Worm (Caenorhabditis elegans): Measurements from ENCODE around the gene lips-9.

Gene lips-9

DNA sequence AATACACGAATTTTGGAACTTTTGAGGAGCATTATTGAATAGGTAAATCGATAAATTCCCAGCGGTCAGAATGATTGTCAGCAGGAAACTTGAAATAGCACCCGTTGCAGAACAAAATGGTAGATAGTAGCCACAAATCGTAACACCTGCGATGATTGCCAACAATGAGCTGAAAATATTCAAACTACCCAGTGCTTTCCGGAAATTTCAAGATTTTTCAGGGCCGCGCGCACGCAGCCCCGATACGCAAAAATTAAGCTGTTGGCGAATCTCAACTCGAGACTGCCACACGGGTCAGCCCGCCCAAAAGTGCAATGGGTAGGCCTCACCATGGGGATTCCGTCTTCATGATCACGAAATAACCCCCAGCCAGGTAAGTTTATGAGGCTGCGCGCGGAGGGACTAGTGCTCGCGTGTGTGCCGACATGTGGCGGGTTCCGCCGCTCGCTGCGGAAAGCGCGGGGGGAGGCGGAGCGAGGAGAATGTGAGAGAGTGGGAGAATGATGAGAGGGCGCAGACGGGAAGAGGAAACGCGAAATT, 9.5 kb upstream of the lips-9 start (continued):
- TF ChIP-seq tra-1 (GFP tag; IDR thresholded peaks at IDR 0.05) (peak; percentile 91), nhr-28 (tag; optimal IDR thresholded peaks at IDR 0.05) (peak; percentile 72), lin-13 (GFP tag; optimal IDR thresholded peaks at IDR 0.05) (peak; percentile 88), madf-9 (GFP tag; conservative IDR thresholded peaks at IDR 0.05) (peak; percentile 98), Y5F2A.4 (GFP tag; optimal IDR thresholded peaks at IDR 0.05) (peak; percentile 49)

DNA sequence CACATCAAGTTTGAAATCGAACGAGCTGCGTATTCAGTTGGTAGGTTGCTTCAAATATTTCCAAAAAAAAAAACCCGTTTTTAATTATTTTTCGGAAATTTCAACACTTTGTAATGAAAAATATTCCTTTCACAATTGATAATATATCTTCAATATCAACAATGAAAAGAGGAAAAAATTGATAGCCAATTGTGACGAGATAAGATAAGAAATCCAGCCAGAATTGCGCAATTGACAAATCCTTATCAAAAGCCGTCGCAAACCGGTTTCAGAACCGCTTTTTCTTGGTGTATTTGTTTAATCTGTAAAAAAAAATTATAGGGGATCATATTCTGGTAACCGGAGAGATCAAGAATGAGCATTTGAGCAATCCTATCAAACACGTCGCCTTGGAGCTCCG, 7.3 kb upstream of the lips-9 start:
- TF ChIP-seq Y75B8A.6 (GFP tag; IDR thresholded peaks at IDR 0.05) (no peak), nhr-28 (tag; optimal IDR thresholded peaks at IDR 0.05) (peak; percentile 22)

DNA sequence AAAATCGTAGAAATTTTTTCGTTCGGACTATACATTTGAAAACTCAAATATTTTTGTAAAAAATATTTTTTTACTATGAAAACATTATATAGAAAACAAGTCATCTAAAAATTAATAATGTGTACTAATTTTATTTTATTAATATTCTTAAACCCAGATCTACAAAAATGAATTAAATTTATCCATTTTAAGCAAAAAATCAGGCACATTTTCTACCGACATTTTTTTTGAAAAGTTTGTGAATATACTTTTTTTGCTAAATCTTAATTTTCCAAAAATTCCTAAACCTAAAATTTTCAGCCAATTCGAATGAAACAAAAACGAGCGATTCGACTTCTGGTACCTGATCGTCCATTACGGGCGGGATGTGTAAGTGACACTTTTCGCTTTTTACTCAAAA, 4.6 kb upstream of the lips-9 start, which contains the start of gene arrd-10:
Gene arrd-10, plus strand, starts transcription at position 301 of the 400 bp plus-strand sequence.
- TF ChIP-seq lin-13 (GFP tag; optimal IDR thresholded peaks at IDR 0.05) (no peak), egl-43 (GFP tag; IDR thresholded peaks at IDR 0.05) (no peak), snpc-1.2 (GFP tag; IDR thresholded peaks at IDR 0.05) (no peak), ceh-44 (GFP tag; IDR thresholded peaks at IDR 0.05) (no peak), F49E8.2 (tag; optimal IDR thresholded peaks at IDR 0.05; ENCODE audit: borderline replicate concordance) (no peak), mdt-29 (GFP tag; IDR thresholded peaks at IDR 0.05) (no peak), set-16 (GFP tag; IDR thresholded peaks at IDR 0.05) (no peak), snpc-4 (tag; optimal IDR thresholded peaks at IDR 0.05) (no peak)

DNA sequence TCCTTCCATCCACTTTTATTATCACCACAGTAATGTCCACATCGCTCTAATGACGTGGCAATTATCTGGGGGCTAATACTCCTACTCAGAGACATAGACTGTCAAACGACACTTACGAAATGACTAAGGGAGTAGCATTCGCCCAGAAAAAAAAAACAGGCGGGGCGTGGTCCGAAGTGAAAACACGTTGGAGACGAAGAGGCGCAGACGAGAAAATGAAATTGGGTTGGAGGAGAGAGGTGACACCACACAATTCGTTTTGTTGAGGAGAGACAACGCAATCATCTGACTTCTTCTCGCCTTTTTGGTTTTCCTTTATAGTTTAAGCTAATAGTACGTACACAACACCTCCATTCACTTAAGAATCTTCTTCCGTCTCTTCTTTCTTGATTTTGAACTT, 4.0 kb upstream of the lips-9 start:
- TF ChIP-seq mxl-3 (GFP tag; optimal IDR thresholded peaks at IDR 0.05): peak; percentile 61
- no peak for TF ChIP-seq zag-1 (tag; optimal IDR thresholded peaks at IDR 0.05)
- no peak for TF ChIP-seq tag-97 (GFP tag; IDR thresholded peaks at IDR 0.05)
- no peak for TF ChIP-seq rbr-2 (tag; optimal IDR thresholded peaks at IDR 0.05)
- TF ChIP-seq mdl-1 (tag; optimal IDR thresholded peaks at IDR 0.05): peak in 1 of 2 experiments; percentile 32
- peak; percentile 35 for TF ChIP-seq dve-1 (tag; optimal IDR thresholded peaks at IDR 0.05; ENCODE audit: insufficient read depth)
- no peak for TF ChIP-seq nhr-25 (tag; optimal IDR thresholded peaks at IDR 0.05; ENCODE audit: borderline replicate concordance, insufficient read depth)
- TF ChIP-seq lin-13 (GFP tag; optimal IDR thresholded peaks at IDR 0.05): no peak
- TF ChIP-seq lir-3 (tag; optimal IDR thresholded peaks at IDR 0.05): no peak
- TF ChIP-seq nhr-42 (GFP tag; IDR thresholded peaks at IDR 0.05): no peak
- no peak for TF ChIP-seq R02D3.7 (tag; optimal IDR thresholded peaks at IDR 0.05)
- TF ChIP-seq mes-2 (tag; optimal IDR thresholded peaks at IDR 0.05; ENCODE audit: poor library complexity, severe bottlenecking): no peak
- no peak for TF ChIP-seq zfp-3 (GFP tag; conservative IDR thresholded peaks at IDR 0.05)
- no peak for TF ChIP-seq Y105C5A.15 (GFP tag; IDR thresholded peaks at IDR 0.05)
- TF ChIP-seq duxl-1 (tag; optimal IDR thresholded peaks at IDR 0.05; ENCODE audit: poor library complexity): no peak
- no peak for TF ChIP-seq F37D6.2 (tag; optimal IDR thresholded peaks at IDR 0.05)
- TF ChIP-seq unc-130 (GFP tag; optimal IDR thresholded peaks at IDR 0.05): no peak
- peak; percentile 68 for TF ChIP-seq nhr-28 (tag; optimal IDR thresholded peaks at IDR 0.05)
- TF ChIP-seq hlh-11 (tag; optimal IDR thresholded peaks at IDR 0.05): peak; percentile 29
- no peak for TF ChIP-seq Y48G9A.11 (GFP tag; IDR thresholded peaks at IDR 0.05)
- no peak for TF ChIP-seq madf-9 (GFP tag; conservative IDR thresholded peaks at IDR 0.05)
- no peak for TF ChIP-seq ceh-82 (tag; optimal IDR thresholded peaks at IDR 0.05)
- TF ChIP-seq snpc-4 (tag; optimal IDR thresholded peaks at IDR 0.05): no peak
- no peak for TF ChIP-seq dpl-1 (GFP tag; optimal IDR thresholded peaks at IDR 0.05)
- no peak for TF ChIP-seq skn-1 (tag; optimal IDR thresholded peaks at IDR 0.05)
- no peak for TF ChIP-seq fos-1 (tag; optimal IDR thresholded peaks at IDR 0.05)
- no peak for TF ChIP-seq lin-15B (tag; optimal IDR thresholded peaks at IDR 0.05)
- no peak for TF ChIP-seq Y5F2A.4 (GFP tag; optimal IDR thresholded peaks at IDR 0.05)
- TF ChIP-seq mep-1 (tag; optimal IDR thresholded peaks at IDR 0.05): peak; percentile 37
- TF ChIP-seq ctbp-1 (GFP tag; IDR thresholded peaks at IDR 0.05): no peak
- no peak for TF ChIP-seq attf-4 (tag; optimal IDR thresholded peaks at IDR 0.05)
- no peak for TF ChIP-seq gei-8 (GFP tag; optimal IDR thresholded peaks at IDR 0.05)
- TF ChIP-seq nhr-77 (tag; optimal IDR thresholded peaks at IDR 0.05): no peak
- TF ChIP-seq madf-5 (GFP tag; IDR thresholded peaks at IDR 0.05): no peak
- no peak for TF ChIP-seq ceh-62 (tag; optimal IDR thresholded peaks at IDR 0.05)
- TF ChIP-seq egl-27 (tag; optimal IDR thresholded peaks at IDR 0.05): no peak
- no peak for TF ChIP-seq daf-19 (GFP tag; conservative IDR thresholded peaks at IDR 0.05)
